Fruit fly (Drosophila melanogaster) whole organism, embryonic: Measurements from ENCODE around the gene CG34300.

Source experiments
- Aef1 ChIP-seq: fragments of 200-800 bp; sonication (Bioruptor generic); IDR thresholded peaks from 3 replicates; pipeline ENCODE4 v1.3.6; 2022; ENCODE audit warnings: missing biosample characterization, missing genetic modification characterization
- CG11085 ChIP-seq: fragments of 200-800 bp; sonication (Bioruptor generic); IDR thresholded peaks from 2 replicates; pipeline ENCODE4 v1.3.6; 2022; ENCODE audit warnings: missing biosample characterization, missing genetic modification characterization
- CG11247 ChIP-seq: fragments of 200-800 bp; sonication (Bioruptor generic); IDR thresholded peaks from 2 replicates; pipeline ENCODE4 v1.3.6; 2022; ENCODE audit warnings: missing biosample characterization, missing genetic modification characterization
- CG12769 ChIP-seq: fragments of 200-800 bp; sonication (Bioruptor generic); optimal IDR thresholded peaks from 2 replicates; lab custom pipeline; 2019; ENCODE audit warnings: missing biosample characterization, mild to moderate bottlenecking, missing genetic modification characterization, moderate library complexity
- CG13624 ChIP-seq: fragments of 200-800 bp; sonication (Bioruptor generic); optimal IDR thresholded peaks from 2 replicates; lab custom pipeline; 2016; ENCODE audit warnings: missing biosample characterization, missing genetic modification characterization
- CG13894 ChIP-seq: fragments of 200-800 bp; sonication (Bioruptor generic); optimal IDR thresholded peaks from 3 replicates; lab custom pipeline; 2018; ENCODE audit warnings: missing biosample characterization, mild to moderate bottlenecking, missing genetic modification characterization, moderate library complexity
- CG15601 ChIP-seq: fragments of 200-800 bp; sonication (Bioruptor generic); optimal IDR thresholded peaks from 3 replicates; lab custom pipeline; 2019; ENCODE audit warnings: missing biosample characterization, mild to moderate bottlenecking, missing genetic modification characterization, moderate library complexity
- CG17568 ChIP-seq: fragments of 200-800 bp; sonication (Bioruptor generic); optimal IDR thresholded peaks from 2 replicates; lab custom pipeline; 2018; ENCODE audit warnings: missing biosample characterization, mild to moderate bottlenecking, missing genetic modification characterization, moderate library complexity
- CG30431 ChIP-seq: fragments of 200-800 bp; sonication (Bioruptor generic); optimal IDR thresholded peaks from 2 replicates; lab custom pipeline; 2017; ENCODE audit warnings: missing biosample characterization, missing genetic modification characterization
- CG3065 ChIP-seq: fragments of 200-800 bp; sonication (Bioruptor generic); optimal IDR thresholded peaks from 2 replicates; lab custom pipeline; 2016; ENCODE audit warnings: missing biosample characterization, missing genetic modification characterization
- CG33557 ChIP-seq: fragments of 200-800 bp; sonication (Bioruptor generic); optimal IDR thresholded peaks from 2 replicates; lab custom pipeline; 2019; ENCODE audit warnings: missing biosample characterization, mild to moderate bottlenecking, missing genetic modification characterization, moderate library complexity
- CG4328 ChIP-seq: fragments of 200-800 bp; sonication (Bioruptor generic); optimal IDR thresholded peaks from 3 replicates; lab custom pipeline; 2017; ENCODE audit warnings: missing biosample characterization, missing genetic modification reagents, missing genetic modification characterization
- CG4360 ChIP-seq: fragments of 200-800 bp; sonication (Bioruptor generic); IDR thresholded peaks from 2 replicates; pipeline ENCODE4 v1.3.6; 2022; ENCODE audit warnings: missing biosample characterization, missing genetic modification characterization
- CG6254 ChIP-seq: fragments of 200-800 bp; sonication (Bioruptor generic); optimal IDR thresholded peaks from 3 replicates; lab custom pipeline; 2017; ENCODE audit warnings: mild to moderate bottlenecking, missing biosample characterization, missing genetic modification reagents, missing genetic modification characterization
- CG7963 ChIP-seq: fragments of 200-800 bp; sonication (Bioruptor generic); IDR thresholded peaks from 3 replicates; pipeline ENCODE4 v1.3.6; 2022; ENCODE audit warnings: missing biosample characterization, missing genetic modification characterization; ENCODE audit not compliant: partially characterized antibody
- CG8290 ChIP-seq, 3 experiments: fragments of 200-800 bp; sonication (Bioruptor generic); optimal IDR thresholded peaks; 2 replicates each; lab custom pipeline; 2016 to 2019; ENCODE audit warnings: missing biosample characterization in 3 of 3, missing genetic modification characterization in 3 of 3, mild to moderate bottlenecking in 2 of 3, moderate library complexity in 1 of 3
- CG9609 ChIP-seq: fragments of 200-800 bp; sonication (Bioruptor generic); optimal IDR thresholded peaks from 3 replicates; lab custom pipeline; 2016; ENCODE audit warnings: missing biosample characterization, missing genetic modification characterization
- D19B ChIP-seq: fragments of 200-800 bp; sonication (Bioruptor generic); optimal IDR thresholded peaks from 2 replicates; lab custom pipeline; 2017; ENCODE audit warnings: missing biosample characterization, mild to moderate bottlenecking, missing genetic modification characterization
- Drgx ChIP-seq: fragments of 200-800 bp; sonication (Bioruptor generic); IDR thresholded peaks from 2 replicates; pipeline ENCODE4 v1.3.6; 2022; ENCODE audit warnings: missing biosample characterization, missing genetic modification characterization
- Elba2 ChIP-seq: fragments of 200-800 bp; sonication (Bioruptor generic); optimal IDR thresholded peaks from 3 replicates; lab custom pipeline; 2016; ENCODE audit warnings: missing biosample characterization, missing genetic modification characterization
- Ets65A ChIP-seq: fragments of 200-800 bp; sonication (Bioruptor generic); peaks from one replicate; lab custom pipeline; 2016; ENCODE audit warnings: missing biosample characterization, missing genetic modification characterization
- H15 ChIP-seq: fragments of 200-800 bp; sonication (Bioruptor generic); IDR thresholded peaks from 3 replicates; pipeline ENCODE4 v1.3.6; 2022; ENCODE audit warnings: missing biosample characterization, missing genetic modification characterization
- Hmx ChIP-seq: fragments of 200-800 bp; sonication (Bioruptor generic); optimal IDR thresholded peaks from 2 replicates; lab custom pipeline; 2016; ENCODE audit warnings: missing biosample characterization, missing genetic modification characterization
- MTF-1 ChIP-seq: fragments of 200-800 bp; sonication (Bioruptor generic); optimal IDR thresholded peaks from 2 replicates; lab custom pipeline; 2018; ENCODE audit warnings: missing biosample characterization, mild to moderate bottlenecking, missing genetic modification characterization, borderline replicate concordance
- Mad ChIP-seq: fragments of 200-800 bp; sonication (Bioruptor generic); optimal IDR thresholded peaks from 2 replicates; lab custom pipeline; 2016; ENCODE audit warnings: missing biosample characterization, missing genetic modification characterization
- Med ChIP-seq: fragments of 200-800 bp; sonication (Bioruptor generic); peaks from one replicate; lab custom pipeline; 2016; ENCODE audit warnings: missing biosample characterization, missing genetic modification characterization, mild to moderate bottlenecking, inconsistent platforms, moderate library complexity
- NC2α ChIP-seq: fragments of 200-800 bp; sonication (Bioruptor generic); optimal IDR thresholded peaks from 2 replicates; lab custom pipeline; 2016; ENCODE audit warnings: missing biosample characterization, missing genetic modification characterization
- Rx ChIP-seq: fragments of 200-800 bp; sonication (Bioruptor generic); IDR thresholded peaks from 2 replicates; pipeline ENCODE4 v1.3.6; 2022; ENCODE audit warnings: missing biosample characterization, missing genetic modification characterization
- Sin3A ChIP-seq: fragments of >200 bp; optimal IDR thresholded peaks from 2 replicates; lab custom pipeline; 2018
- Usf ChIP-seq: fragments of 200-800 bp; sonication (Bioruptor generic); optimal IDR thresholded peaks from 2 replicates; lab custom pipeline; 2017; ENCODE audit warnings: missing genotype, missing biosample characterization, missing genetic modification characterization
- YL-1 ChIP-seq: fragments of 200-800 bp; sonication (Bioruptor generic); optimal IDR thresholded peaks from 3 replicates; lab custom pipeline; 2017; ENCODE audit warnings: missing biosample characterization, mild to moderate bottlenecking, missing genetic modification characterization
- amos ChIP-seq: fragments of 200-800 bp; sonication (Bioruptor generic); IDR thresholded peaks from 2 replicates; pipeline ENCODE4 v1.3.6; 2022; ENCODE audit warnings: missing biosample characterization, missing genetic modification characterization; ENCODE audit not compliant: partially characterized antibody
- ara ChIP-seq: fragments of 200-800 bp; sonication (Bioruptor generic); IDR thresholded peaks from 2 replicates; pipeline ENCODE4 v1.3.6; 2022; ENCODE audit warnings: missing biosample characterization, missing genetic modification characterization
- chinmo ChIP-seq: fragments of 200-800 bp; sonication (Bioruptor generic); IDR thresholded peaks from 4 replicates; pipeline ENCODE4 v1.3.6; 2022; ENCODE audit warnings: missing biosample characterization, missing genetic modification characterization; ENCODE audit not compliant: partially characterized antibody
- croc ChIP-seq: fragments of 200-800 bp; sonication (Bioruptor generic); conservative IDR thresholded peaks from 3 replicates; pipeline ENCODE4 v1.3.6; 2022; ENCODE audit warnings: missing biosample characterization, missing genetic modification characterization
- crol ChIP-seq: fragments of 200-800 bp; sonication (Bioruptor generic); IDR thresholded peaks from 2 replicates; pipeline ENCODE4 v1.3.6; 2022; ENCODE audit warnings: missing biosample characterization, missing genetic modification characterization
- da ChIP-seq: fragments of 200-800 bp; sonication (Bioruptor generic); optimal IDR thresholded peaks from 2 replicates; lab custom pipeline; 2016; ENCODE audit warnings: missing biosample characterization, missing genetic modification characterization
- hbn ChIP-seq: fragments of 200-800 bp; sonication (Bioruptor generic); IDR thresholded peaks from 2 replicates; pipeline ENCODE4 v1.3.6; 2022; ENCODE audit warnings: missing biosample characterization, missing genetic modification characterization; ENCODE audit not compliant: partially characterized antibody
- nerfin-2 ChIP-seq: fragments of 200-800 bp; sonication (Bioruptor generic); IDR thresholded peaks from 2 replicates; pipeline ENCODE4 v1.3.6; 2022; ENCODE audit warnings: missing biosample characterization, missing genetic modification characterization; ENCODE audit not compliant: partially characterized antibody
- run ChIP-seq: fragments of 200-800 bp; sonication (Bioruptor generic); optimal IDR thresholded peaks from 3 replicates; lab custom pipeline; 2018; ENCODE audit warnings: missing biosample characterization, mild to moderate bottlenecking, missing genetic modification characterization
- sens ChIP-seq: fragments of 200-800 bp; sonication (Bioruptor generic); peaks from one replicate; lab custom pipeline; 2016; ENCODE audit warnings: missing biosample characterization, missing genetic modification characterization
- stwl ChIP-seq: fragments of 200-800 bp; sonication (Bioruptor generic); optimal IDR thresholded peaks from 3 replicates; lab custom pipeline; 2018; ENCODE audit warnings: missing biosample characterization, mild to moderate bottlenecking, missing genetic modification characterization, moderate library complexity
- trh ChIP-seq: fragments of 200-800 bp; sonication (Bioruptor generic); optimal IDR thresholded peaks from 2 replicates; lab custom pipeline; 2016; ENCODE audit warnings: missing biosample characterization, missing genetic modification characterization
- vfl ChIP-seq: fragments of 200-800 bp; sonication (Bioruptor generic); optimal IDR thresholded peaks from 2 replicates; lab custom pipeline; 2016; ENCODE audit warnings: missing biosample characterization, missing genetic modification characterization
- vvl ChIP-seq: fragments of 200-800 bp; sonication (Bioruptor generic); IDR thresholded peaks from 2 replicates; pipeline ENCODE4 v1.3.6; 2022; ENCODE audit warnings: missing biosample characterization, missing genetic modification characterization

CG34300 gene

DNA sequence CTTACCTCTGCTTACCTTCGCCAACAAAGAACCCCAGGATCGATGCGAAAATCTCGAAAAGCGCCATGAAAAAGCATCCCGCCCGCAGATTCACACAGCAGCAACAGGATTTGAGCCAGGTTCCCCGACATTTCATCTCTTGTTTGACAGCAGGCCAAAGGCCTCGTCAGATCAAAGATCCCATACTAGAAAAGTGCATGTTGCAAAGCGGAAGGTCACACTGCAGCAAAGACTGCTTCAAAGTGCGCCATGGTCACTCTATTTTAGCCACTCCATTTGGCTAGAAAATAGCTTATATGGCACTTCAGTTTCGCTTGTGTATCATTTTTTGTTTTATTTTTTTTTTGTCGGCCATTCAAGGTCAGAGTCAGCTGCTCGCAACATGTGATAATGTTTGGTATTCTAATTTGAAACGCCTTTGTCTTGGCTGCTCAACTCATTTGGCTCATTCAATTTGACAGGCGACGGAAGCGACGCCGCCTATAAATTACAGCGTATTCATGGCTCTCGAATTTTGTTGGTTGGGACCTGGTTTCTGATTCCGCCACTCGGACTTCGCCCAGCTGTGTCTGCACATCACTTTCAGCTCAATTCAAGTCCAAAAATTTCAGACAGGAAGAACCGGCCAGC is at the start of gene CG34300:
Gene CG34300, minus strand, starts transcription at position 136 of the 630 bp plus-strand sequence.
- TF ChIP-seq H15 (GFP tag; lab: Robert Waterston, UW) = no peak
- peak; percentile 26 for TF ChIP-seq CG12769 (tag; lab: Kevin White, UChicago)
- no peak for TF ChIP-seq YL-1 (GFP tag; lab: Kevin White, UChicago)
- TF ChIP-seq run (tag; lab: Kevin White, UChicago) = no peak
- TF ChIP-seq CG15601 (tag; lab: Kevin White, UChicago) = no peak
- TF ChIP-seq CG4360 = no peak
- no peak for TF ChIP-seq CG11247
- no peak for TF ChIP-seq Sin3A (lab: Kevin White, UChicago)
- TF ChIP-seq chinmo = peak; percentile 86; the same call in 2 of the 4 replicates
- TF ChIP-seq croc (GFP tag; lab: Robert Waterston, UW) = no peak
- no peak for TF ChIP-seq CG7963 (GFP tag; lab: Robert Waterston, UW)
- no peak for TF ChIP-seq Elba2 (GFP tag; lab: Kevin White, UChicago)
- peak; percentile 32 for TF ChIP-seq CG13894 (tag; lab: Kevin White, UChicago)
- TF ChIP-seq trh (GFP tag; lab: Kevin White, UChicago) = no peak
- TF ChIP-seq Usf (GFP tag; lab: Kevin White, UChicago) = no peak
- peak; percentile 37 for TF ChIP-seq Med (GFP tag; lab: Kevin White, UChicago)
- TF ChIP-seq CG30431 (GFP tag; lab: Kevin White, UChicago) = no peak
- no peak for TF ChIP-seq hbn
- no peak for TF ChIP-seq CG4328 (GFP tag; lab: Kevin White, UChicago)
- TF ChIP-seq Aef1 (GFP tag; lab: Robert Waterston, UW) = no peak
- no peak for TF ChIP-seq da
- no peak for TF ChIP-seq ara
- no peak for TF ChIP-seq vvl (GFP tag; lab: Robert Waterston, UW)
- no peak for TF ChIP-seq CG33557 (GFP tag; lab: Kevin White, UChicago)
- no peak for TF ChIP-seq CG8290 (GFP tag; optimal IDR thresholded peaks at IDR 0.05; lab: Kevin White, UChicago)
- TF ChIP-seq CG8290 (tag; optimal IDR thresholded peaks at IDR 0.05; lab: Kevin White, UChicago) = peak in 1 of 2 experiments; percentile 1
- peak; percentile 91 for TF ChIP-seq stwl (tag; lab: Kevin White, UChicago)

dm6 chr3R:30354729-30355128 is 48.3 kb upstream of the CG34300 start:
- no peak for TF ChIP-seq CG17568 (GFP tag; lab: Kevin White, UChicago)
- TF ChIP-seq Rx = no peak
- TF ChIP-seq CG6254 = no peak
- no peak for TF ChIP-seq CG9609 (GFP tag; lab: Kevin White, UChicago)
- TF ChIP-seq Mad (GFP tag; lab: Kevin White, UChicago) = no peak
- no peak for TF ChIP-seq vfl (GFP tag; lab: Kevin White, UChicago)
- TF ChIP-seq Ets65A (GFP tag; lab: Kevin White, UChicago) = peak; percentile 77

DNA sequence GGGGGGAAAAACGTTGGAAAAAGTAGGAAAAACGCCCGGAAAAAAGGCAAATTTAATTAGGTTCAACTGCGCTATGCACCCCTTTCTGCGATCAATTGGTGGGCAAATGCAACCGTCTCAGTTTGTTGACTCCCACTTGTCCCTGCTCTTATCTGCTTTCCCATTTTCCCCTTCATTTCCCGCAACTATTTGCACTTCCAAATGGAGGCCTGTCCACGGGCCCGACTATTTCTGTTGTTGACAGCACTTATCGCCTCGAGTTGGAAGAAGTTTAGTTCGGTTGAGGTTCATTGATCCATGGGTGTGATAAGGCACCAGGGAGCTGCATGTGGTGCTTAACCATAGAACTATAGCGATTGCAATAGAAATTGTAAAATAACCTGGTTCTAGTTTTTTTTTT is 46.2 kb upstream of the CG34300 start:
- 0 out of 2 replicates have a peak, but pooled peaks have one; percentile 27 for TF ChIP-seq nerfin-2
- TF ChIP-seq NC2α = no peak
- TF ChIP-seq Hmx (GFP tag; lab: Kevin White, UChicago) = no peak
- TF ChIP-seq sens = peak; percentile 39
- no peak for TF ChIP-seq CG17568 (GFP tag; lab: Kevin White, UChicago)
- TF ChIP-seq D19B (GFP tag; lab: Kevin White, UChicago) = no peak
- TF ChIP-seq Med (GFP tag; lab: Kevin White, UChicago) = peak; percentile 52
- no peak for TF ChIP-seq CG3065 (GFP tag; lab: Kevin White, UChicago)
- TF ChIP-seq crol = peak; percentile 52
- TF ChIP-seq amos = no peak
- no peak for TF ChIP-seq CG11085 (GFP tag; lab: Robert Waterston, UW)
- peak; percentile 54 for TF ChIP-seq Drgx
- no peak for TF ChIP-seq CG13624 (GFP tag; lab: Kevin White, UChicago)
- TF ChIP-seq MTF-1 (GFP tag; lab: Kevin White, UChicago) = peak; percentile 35
